Fruit fly (Drosophila melanogaster) whole organism, embryonic: ENCODE results near the gene CG11672.
A peak's percentile ranks its signal among the peaks of the same experiment; 100 is the strongest.

ENCODE experiments used
- B-H2 ChIP-seq: fragments of 200-800 bp; sonication (Bioruptor generic); optimal IDR thresholded peaks from 2 replicates; lab custom pipeline; 2018; ENCODE audit warnings: missing biosample characterization, mild to moderate bottlenecking, missing genetic modification characterization
- CG10543 ChIP-seq: fragments of 200-800 bp; sonication (Bioruptor generic); optimal IDR thresholded peaks from 3 replicates; lab custom pipeline; 2017; ENCODE audit warnings: missing biosample characterization, mild to moderate bottlenecking, missing genetic modification characterization, moderate library complexity
- CG11398 ChIP-seq: fragments of 200-800 bp; sonication (Bioruptor generic); optimal IDR thresholded peaks from 2 replicates; lab custom pipeline; 2016; ENCODE audit warnings: missing biosample characterization, missing genetic modification characterization
- CG13894 ChIP-seq: fragments of 200-800 bp; sonication (Bioruptor generic); optimal IDR thresholded peaks from 3 replicates; lab custom pipeline; 2018; ENCODE audit warnings: missing biosample characterization, mild to moderate bottlenecking, missing genetic modification characterization, moderate library complexity
- CG14860 ChIP-seq: fragments of 200-800 bp; sonication (Bioruptor generic); IDR thresholded peaks from 3 replicates; pipeline ENCODE4 v1.3.6; 2022; ENCODE audit warnings: missing biosample characterization, missing genetic modification characterization; ENCODE audit not compliant: partially characterized antibody
- CG14965 ChIP-seq: fragments of 200-800 bp; sonication (Bioruptor generic); optimal IDR thresholded peaks from 2 replicates; lab custom pipeline; 2016; ENCODE audit warnings: missing biosample characterization, missing genetic modification characterization, borderline replicate concordance
- CG15073 ChIP-seq: fragments of 200-800 bp; sonication (Bioruptor generic); optimal IDR thresholded peaks from 2 replicates; lab custom pipeline; 2016; ENCODE audit warnings: missing biosample characterization, missing genetic modification characterization
- CG17328 ChIP-seq: fragments of 200-800 bp; sonication (Bioruptor generic); IDR thresholded peaks from 2 replicates; pipeline ENCODE4 v1.3.6; 2022; ENCODE audit warnings: missing biosample characterization, missing genetic modification characterization
- CG17385 ChIP-seq: fragments of 200-800 bp; sonication (Bioruptor generic); optimal IDR thresholded peaks from 3 replicates; lab custom pipeline; 2018; ENCODE audit warnings: missing biosample characterization, mild to moderate bottlenecking, missing genetic modification characterization
- CG3065 ChIP-seq: fragments of 200-800 bp; sonication (Bioruptor generic); optimal IDR thresholded peaks from 2 replicates; lab custom pipeline; 2016; ENCODE audit warnings: missing biosample characterization, missing genetic modification characterization
- CG4424 ChIP-seq: fragments of 200-800 bp; sonication (Bioruptor generic); optimal IDR thresholded peaks from 3 replicates; lab custom pipeline; 2016; ENCODE audit warnings: missing biosample characterization, missing genetic modification characterization
- CG6254 ChIP-seq: fragments of 200-800 bp; sonication (Bioruptor generic); optimal IDR thresholded peaks from 3 replicates; lab custom pipeline; 2017; ENCODE audit warnings: mild to moderate bottlenecking, missing biosample characterization, missing genetic modification reagents, missing genetic modification characterization
- CG6765 ChIP-seq: fragments of 200-800 bp; sonication (Bioruptor generic); optimal IDR thresholded peaks from 3 replicates; lab custom pipeline; 2017; ENCODE audit warnings: missing biosample characterization, mild to moderate bottlenecking, missing genetic modification characterization
- CG7786 ChIP-seq: fragments of 200-800 bp; sonication (Bioruptor generic); optimal IDR thresholded peaks from 2 replicates; lab custom pipeline; 2016; ENCODE audit warnings: missing biosample characterization, missing genetic modification characterization
- CG9797 ChIP-seq: fragments of 200-800 bp; sonication (Bioruptor generic); optimal IDR thresholded peaks from 3 replicates; lab custom pipeline; 2018; ENCODE audit warnings: missing biosample characterization, mild to moderate bottlenecking, missing genetic modification characterization
- CHES-1-like ChIP-seq: fragments of 200-800 bp; sonication (Bioruptor generic); optimal IDR thresholded peaks from 2 replicates; lab custom pipeline; 2016; ENCODE audit warnings: missing biosample characterization, missing genetic modification characterization
- Camta ChIP-seq: fragments of 200-800 bp; sonication (Bioruptor generic); optimal IDR thresholded peaks from 2 replicates; lab custom pipeline; 2016; ENCODE audit warnings: missing biosample characterization, missing genetic modification characterization
- CkIIα-i1 ChIP-seq: fragments of 200-800 bp; sonication (Bioruptor generic); IDR thresholded peaks from 2 replicates; pipeline ENCODE4 v1.3.6; 2022; ENCODE audit warnings: missing biosample characterization, missing genetic modification characterization
- D19B ChIP-seq: fragments of 200-800 bp; sonication (Bioruptor generic); optimal IDR thresholded peaks from 2 replicates; lab custom pipeline; 2017; ENCODE audit warnings: missing biosample characterization, mild to moderate bottlenecking, missing genetic modification characterization
- Dad ChIP-seq: fragments of 200-800 bp; sonication (Bioruptor generic); optimal IDR thresholded peaks from 3 replicates; lab custom pipeline; 2016; ENCODE audit warnings: missing biosample characterization, missing genetic modification characterization
- E2f1 ChIP-seq: fragments of 200-800 bp; sonication (Bioruptor generic); IDR thresholded peaks from 2 replicates; pipeline ENCODE4 v1.3.6; 2022; ENCODE audit warnings: missing biosample characterization, missing genetic modification characterization
- Ets65A ChIP-seq: fragments of 200-800 bp; sonication (Bioruptor generic); peaks from one replicate; lab custom pipeline; 2016; ENCODE audit warnings: missing biosample characterization, missing genetic modification characterization
- Gsc ChIP-seq: fragments of 200-800 bp; sonication (Bioruptor generic); IDR thresholded peaks from 2 replicates; pipeline ENCODE4 v1.3.6; 2022; ENCODE audit warnings: missing biosample characterization, missing genetic modification characterization
- Hr51 ChIP-seq, 2 experiments: fragments of 200-800 bp; sonication (Bioruptor generic); optimal IDR thresholded peaks; 2 replicates in 1 of 2; 3 replicates in 1 of 2; lab custom pipeline; 2016 to 2018; ENCODE audit warnings: missing biosample characterization in 2 of 2, missing genetic modification characterization in 2 of 2, mild to moderate bottlenecking in 1 of 2, moderate library complexity in 1 of 2
- Hsf ChIP-seq: fragments of 200-800 bp; sonication (Bioruptor generic); optimal IDR thresholded peaks from 3 replicates; lab custom pipeline; 2016; ENCODE audit warnings: missing biosample characterization, missing genetic modification characterization
- Mes4 ChIP-seq: fragments of 200-800 bp; sonication (Bioruptor generic); optimal IDR thresholded peaks from 2 replicates; lab custom pipeline; 2016; ENCODE audit warnings: missing biosample characterization, missing genetic modification characterization
- Neu2 ChIP-seq: fragments of 200-800 bp; sonication (Bioruptor generic); optimal IDR thresholded peaks from 3 replicates; lab custom pipeline; 2016; ENCODE audit warnings: missing biosample characterization, missing genetic modification characterization, borderline replicate concordance
- Oaz ChIP-seq: fragments of 200-800 bp; sonication (Bioruptor generic); IDR thresholded peaks from 2 replicates; pipeline ENCODE4 v1.3.6; 2022; ENCODE audit warnings: missing biosample characterization, missing genetic modification characterization
- Poxn ChIP-seq: fragments of 200-800 bp; sonication (Bioruptor generic); IDR thresholded peaks from 2 replicates; pipeline ENCODE4 v1.3.6; 2022; ENCODE audit warnings: missing biosample characterization, missing genetic modification characterization
- Side ChIP-seq: fragments of 200-800 bp; sonication (Bioruptor generic); optimal IDR thresholded peaks from 2 replicates; lab custom pipeline; 2016; ENCODE audit warnings: missing biosample characterization, missing genetic modification characterization
- ara ChIP-seq: fragments of 200-800 bp; sonication (Bioruptor generic); IDR thresholded peaks from 2 replicates; pipeline ENCODE4 v1.3.6; 2022; ENCODE audit warnings: missing biosample characterization, missing genetic modification characterization
- cato ChIP-seq: fragments of 200-800 bp; sonication (Bioruptor generic); optimal IDR thresholded peaks from 2 replicates; lab custom pipeline; 2016; ENCODE audit warnings: missing biosample characterization, missing genetic modification characterization, borderline replicate concordance
- crol ChIP-seq: fragments of 200-800 bp; sonication (Bioruptor generic); IDR thresholded peaks from 2 replicates; pipeline ENCODE4 v1.3.6; 2022; ENCODE audit warnings: missing biosample characterization, missing genetic modification characterization
- crp ChIP-seq, 2 experiments: fragments of 200-800 bp; sonication (Bioruptor generic); optimal IDR thresholded peaks; 2 replicates in 1 of 2; 3 replicates in 1 of 2; lab custom pipeline; 2017; ENCODE audit warnings: missing biosample characterization in 2 of 2, missing genetic modification characterization in 2 of 2, mild to moderate bottlenecking in 1 of 2, moderate library complexity in 1 of 2
- emc ChIP-seq: fragments of 200-800 bp; sonication (Bioruptor generic); optimal IDR thresholded peaks from 2 replicates; lab custom pipeline; 2016; ENCODE audit warnings: missing biosample characterization, missing genetic modification characterization
- fd96Cb ChIP-seq: fragments of 200-800 bp; sonication (Bioruptor generic); optimal IDR thresholded peaks from 2 replicates; lab custom pipeline; 2018; ENCODE audit warnings: missing biosample characterization, mild to moderate bottlenecking, missing genetic modification characterization, moderate library complexity
- mld ChIP-seq: fragments of 200-800 bp; sonication (Bioruptor generic); IDR thresholded peaks from 3 replicates; pipeline ENCODE4 v1.3.6; 2022; ENCODE audit warnings: missing biosample characterization, missing genetic modification characterization; ENCODE audit not compliant: partially characterized antibody
- nerfin-1 ChIP-seq: fragments of 200-800 bp; sonication (Bioruptor generic); optimal IDR thresholded peaks from 3 replicates; lab custom pipeline; 2019; ENCODE audit warnings: missing biosample characterization, mild to moderate bottlenecking, missing genetic modification characterization, moderate library complexity
- odd ChIP-seq: fragments of 200-800 bp; sonication (Bioruptor generic); optimal IDR thresholded peaks from 2 replicates; lab custom pipeline; 2017; ENCODE audit warnings: missing biosample characterization, mild to moderate bottlenecking, missing genetic modification characterization
- org-1 ChIP-seq: fragments of 200-800 bp; sonication (Bioruptor generic); optimal IDR thresholded peaks from 2 replicates; lab custom pipeline; 2017; ENCODE audit warnings: missing biosample characterization, missing genetic modification characterization
- p53 ChIP-seq: fragments of 200-800 bp; sonication (Bioruptor generic); optimal IDR thresholded peaks from 2 replicates; lab custom pipeline; 2016; ENCODE audit warnings: missing biosample characterization, missing genetic modification characterization
- psq ChIP-seq: fragments of 200-800 bp; sonication (Bioruptor generic); optimal IDR thresholded peaks from 2 replicates; lab custom pipeline; 2017; ENCODE audit warnings: missing biosample characterization, missing genetic modification characterization
- ranshi ChIP-seq: fragments of 200-800 bp; sonication (Bioruptor generic); IDR thresholded peaks from 2 replicates; pipeline ENCODE4 v1.3.6; 2022; ENCODE audit warnings: missing biosample characterization, missing genetic modification characterization
- repo ChIP-seq: fragments of 200-800 bp; sonication (Bioruptor generic); optimal IDR thresholded peaks from 2 replicates; lab custom pipeline; 2016; ENCODE audit warnings: missing biosample characterization, missing genetic modification characterization
- run ChIP-seq: fragments of 200-800 bp; sonication (Bioruptor generic); optimal IDR thresholded peaks from 3 replicates; lab custom pipeline; 2018; ENCODE audit warnings: missing biosample characterization, mild to moderate bottlenecking, missing genetic modification characterization
- tap ChIP-seq: fragments of 200-800 bp; optimal IDR thresholded peaks from 3 replicates; lab custom pipeline; 2019; ENCODE audit warnings: missing biosample characterization, mild to moderate bottlenecking, missing genetic modification characterization, moderate library complexity
- tll ChIP-seq, 2 experiments: fragments of 200-800 bp in 1 of 2; fragments of >200 bp in 1 of 2; sonication (Bioruptor generic) in 1 of 2; optimal IDR thresholded peaks; 2 replicates each; lab custom pipeline; 2017 to 2019; ENCODE audit warnings: missing biosample characterization in 2 of 2, missing genetic modification characterization in 2 of 2, mild to moderate bottlenecking in 1 of 2, moderate library complexity in 1 of 2
- twi ChIP-seq: fragments of 200-800 bp; optimal IDR thresholded peaks from 2 replicates; lab custom pipeline; 2019; ENCODE audit warnings: missing biosample characterization, mild to moderate bottlenecking, missing genetic modification characterization, moderate library complexity
- wor ChIP-seq: fragments of 200-800 bp; sonication (Bioruptor generic); IDR thresholded peaks from 2 replicates; pipeline ENCODE4 v1.3.6; 2022; ENCODE audit warnings: missing biosample characterization, missing genetic modification characterization
- zen2 ChIP-seq: fragments of 200-800 bp; sonication (Bioruptor generic); IDR thresholded peaks from 3 replicates; pipeline ENCODE4 v1.3.6; 2022; ENCODE audit warnings: missing biosample characterization, missing genetic modification characterization; ENCODE audit not compliant: partially characterized antibody

The CG11672 gene

DNA sequence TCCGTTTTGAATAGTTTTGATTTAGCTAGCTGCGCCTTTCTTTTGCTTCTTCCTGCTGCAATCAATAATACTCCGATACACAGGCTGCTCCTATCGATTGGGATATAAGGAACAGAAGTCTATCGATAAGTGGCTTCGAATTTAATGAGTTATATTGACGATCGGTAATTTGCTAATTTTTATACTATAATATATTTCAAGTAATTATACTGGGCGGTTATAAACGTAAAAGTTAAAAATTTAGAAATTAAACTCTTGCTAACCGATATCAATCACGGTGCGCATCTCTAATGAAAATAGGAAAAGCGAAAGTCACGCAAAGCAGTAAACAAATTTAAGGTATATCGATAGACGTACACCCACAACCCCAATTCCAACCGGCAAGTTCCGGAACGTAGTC is 46.7 kb downstream of the CG11672 start, which contains the start of the genes CG9636, CG18749 and CG33722 (continued):
- TF ChIP-seq B-H2 (GFP tag; lab: Kevin White, UChicago) (peak; percentile 71), Oaz (no peak), Camta (GFP tag; lab: Kevin White, UChicago) (peak; percentile 24), CG11398 (GFP tag; lab: Kevin White, UChicago) (no peak), Ets65A (peak; percentile 46), CG6765 (no peak), odd (peak; percentile 17), fd96Cb (peak; percentile 37), CkIIα-i1 (GFP tag; lab: Robert Waterston, UW) (no peak), CG3065 (peak; percentile 24), cato (peak; percentile 32), emc (no peak), ranshi (GFP tag; lab: Robert Waterston, UW) (0 out of 2 replicates have a peak, but pooled peaks have one; percentile 42), CG10543 (GFP tag; lab: Kevin White, UChicago) (peak; percentile 57), mld (GFP tag; lab: Robert Waterston, UW) (peak; percentile 90), tap (tag; lab: Kevin White, UChicago) (peak; percentile 63), Side (GFP tag; lab: Kevin White, UChicago) (peak; percentile 56), CG9797 (GFP tag; lab: Kevin White, UChicago) (peak; percentile 26), crp (GFP tag; optimal IDR thresholded peaks at IDR 0.05; lab: Kevin White, UChicago) (peak in 1 of 2 experiments; percentile 38), CG13894 (tag; lab: Kevin White, UChicago) (peak; percentile 81), CG17328 (GFP tag; lab: Robert Waterston, UW) (peak; percentile 58; the same call in 1 of the 2 replicates), CG6254 (peak; percentile 52), CG15073 (GFP tag; lab: Kevin White, UChicago) (no peak), CG7786 (GFP tag; lab: Kevin White, UChicago) (no peak), CG4424 (GFP tag; lab: Kevin White, UChicago) (peak; percentile 85), CG14965 (no peak), CHES-1-like (peak; percentile 48), Dad (peak; percentile 53), org-1 (GFP tag; lab: Kevin White, UChicago) (no peak), Hr51 (GFP tag; optimal IDR thresholded peaks at IDR 0.05; lab: Kevin White, UChicago) (peak; percentile 67 to 80), ara (GFP tag; lab: Robert Waterston, UW) (peak; percentile 43; the same call in 1 of the 2 replicates), psq (peak; percentile 43), twi (tag; lab: Kevin White, UChicago) (peak; percentile 56), tll (GFP tag; optimal IDR thresholded peaks at IDR 0.05; lab: Kevin White, UChicago) (peak in 1 of 2 experiments; percentile 80), D19B (GFP tag; lab: Kevin White, UChicago) (no peak), crol (no peak), E2f1 (GFP tag; lab: Robert Waterston, UW) (peak; percentile 63), CG14860 (GFP tag; lab: Robert Waterston, UW) (peak; percentile 97), run (tag; lab: Kevin White, UChicago) (peak; percentile 3), p53 (no peak), wor (GFP tag; lab: Robert Waterston, UW) (no peak), CG17385 (peak; percentile 84), nerfin-1 (tag; lab: Kevin White, UChicago) (peak; percentile 72), repo (GFP tag; lab: Kevin White, UChicago) (no peak), Hsf (GFP tag; lab: Kevin White, UChicago) (peak; percentile 66), zen2 (GFP tag; lab: Robert Waterston, UW) (peak; percentile 92), Gsc (GFP tag; lab: Robert Waterston, UW) (no peak), Neu2 (no peak), Mes4 (no peak), Poxn (GFP tag; lab: Robert Waterston, UW) (no peak)
